Fruit fly (Drosophila melanogaster) whole organism, prepupa: ENCODE results near the gene SrpRalpha.

Source experiments
- CG10631 ChIP-seq: fragments of 200-800 bp; sonication (Bioruptor generic); optimal IDR thresholded peaks from 2 replicates; lab custom pipeline; 2016; ENCODE audit warnings: missing biosample characterization, missing genetic modification characterization
- CG11294 ChIP-seq: fragments of 200-800 bp; sonication (Bioruptor generic); IDR thresholded peaks from 2 replicates; pipeline ENCODE4 v1.3.6; 2022; ENCODE audit warnings: missing biosample characterization, missing genetic modification characterization
- CG11762 ChIP-seq: fragments of 200-800 bp; sonication (Bioruptor generic); optimal IDR thresholded peaks from 3 replicates; lab custom pipeline; 2016; ENCODE audit warnings: missing biosample characterization, missing genetic modification characterization; ENCODE audit not compliant: insufficient read depth
- CG1621 ChIP-seq: fragments of 200-800 bp; sonication (Bioruptor generic); optimal IDR thresholded peaks from 3 replicates; lab custom pipeline; 2018; ENCODE audit warnings: missing biosample characterization, mild to moderate bottlenecking, missing genetic modification characterization
- CG16779 ChIP-seq: fragments of 200-800 bp; sonication (Bioruptor generic); optimal IDR thresholded peaks from 3 replicates; lab custom pipeline; 2017; ENCODE audit warnings: missing biosample characterization, mild to moderate bottlenecking, missing genetic modification characterization
- CG3032 ChIP-seq: fragments of 200-800 bp; optimal IDR thresholded peaks from 2 replicates; lab custom pipeline; 2019; ENCODE audit warnings: missing biosample characterization, mild to moderate bottlenecking, missing genetic modification characterization, moderate library complexity
- CG31627 ChIP-seq: fragments of 200-800 bp; sonication (Bioruptor generic); optimal IDR thresholded peaks from 3 replicates; lab custom pipeline; 2016; ENCODE audit warnings: missing biosample characterization, missing genetic modification characterization
- CG32006 ChIP-seq: fragments of 200-800 bp; sonication (Bioruptor generic); optimal IDR thresholded peaks from 3 replicates; lab custom pipeline; 2017; ENCODE audit warnings: missing biosample characterization, mild to moderate bottlenecking, missing genetic modification characterization
- CG6792 ChIP-seq: fragments of 200-800 bp; sonication (Bioruptor generic); optimal IDR thresholded peaks from 3 replicates; lab custom pipeline; 2016; ENCODE audit warnings: missing biosample characterization, missing genetic modification characterization
- CG6854 ChIP-seq: fragments of 200-800 bp; sonication (Bioruptor generic); optimal IDR thresholded peaks from 2 replicates; lab custom pipeline; 2017; ENCODE audit warnings: missing biosample characterization, mild to moderate bottlenecking, missing genetic modification characterization
- CG7368 ChIP-seq: fragments of 200-800 bp; sonication (Bioruptor generic); optimal IDR thresholded peaks from 3 replicates; lab custom pipeline; 2016; ENCODE audit warnings: missing biosample characterization, missing genetic modification characterization
- CG8119 ChIP-seq: fragments of 200-800 bp; sonication (Bioruptor generic); IDR thresholded peaks from 3 replicates; pipeline ENCODE4 v1.3.6; 2022; ENCODE audit warnings: missing biosample characterization, missing genetic modification characterization
- CG8632 ChIP-seq: fragments of 200-800 bp; sonication (Bioruptor generic); optimal IDR thresholded peaks from 3 replicates; lab custom pipeline; 2016; ENCODE audit warnings: missing biosample characterization, missing genetic modification characterization
- CG9139 ChIP-seq: fragments of 200-800 bp; sonication (Bioruptor generic); optimal IDR thresholded peaks from 3 replicates; lab custom pipeline; 2017; ENCODE audit warnings: missing biosample characterization, mild to moderate bottlenecking, missing genetic modification characterization
- Eip78C ChIP-seq: fragments of 200-800 bp; sonication (Bioruptor generic); peaks from one replicate; lab custom pipeline; 2016; ENCODE audit warnings: missing biosample characterization, missing genetic modification characterization
- Ets21C ChIP-seq: fragments of 200-800 bp; sonication (Bioruptor generic); optimal IDR thresholded peaks from 3 replicates; lab custom pipeline; 2016; ENCODE audit warnings: missing biosample characterization, missing genetic modification characterization
- Hr39 ChIP-seq: fragments of 200-800 bp; sonication (Bioruptor generic); optimal IDR thresholded peaks from 2 replicates; lab custom pipeline; 2016; ENCODE audit warnings: missing biosample characterization, missing genetic modification characterization
- Hr4 ChIP-seq: fragments of 200-800 bp; sonication (Bioruptor generic); optimal IDR thresholded peaks from 3 replicates; lab custom pipeline; 2016; ENCODE audit warnings: missing biosample characterization, missing genetic modification characterization
- Met ChIP-seq: fragments of 200-800 bp; sonication (Bioruptor generic); optimal IDR thresholded peaks from 3 replicates; lab custom pipeline; 2016; ENCODE audit warnings: missing biosample characterization, missing genetic modification characterization
- OdsH ChIP-seq: fragments of 200-800 bp; sonication (Bioruptor generic); optimal IDR thresholded peaks from 3 replicates; lab custom pipeline; 2016; ENCODE audit warnings: missing biosample characterization, missing genetic modification characterization
- Smox ChIP-seq: fragments of 200-800 bp; sonication (Bioruptor generic); optimal IDR thresholded peaks from 3 replicates; lab custom pipeline; 2016; ENCODE audit warnings: missing biosample characterization, missing genetic modification characterization
- Sox14 ChIP-seq: fragments of 200-800 bp; sonication (Bioruptor generic); optimal IDR thresholded peaks from 3 replicates; lab custom pipeline; 2016; ENCODE audit warnings: missing biosample characterization, missing genetic modification characterization
- Sox15 ChIP-seq: fragments of 200-800 bp; sonication (Bioruptor generic); optimal IDR thresholded peaks from 3 replicates; lab custom pipeline; 2016; ENCODE audit warnings: missing biosample characterization, missing genetic modification characterization
- cyc ChIP-seq: fragments of 200-800 bp; sonication (Bioruptor generic); optimal IDR thresholded peaks from 3 replicates; lab custom pipeline; 2016; ENCODE audit warnings: missing biosample characterization, missing genetic modification characterization
- dac ChIP-seq: fragments of 200-800 bp; sonication (Bioruptor generic); optimal IDR thresholded peaks from 2 replicates; lab custom pipeline; 2017; ENCODE audit warnings: missing biosample characterization, mild to moderate bottlenecking, missing genetic modification characterization
- dsx ChIP-seq: fragments of 200-800 bp; optimal IDR thresholded peaks from 3 replicates; lab custom pipeline; 2019; ENCODE audit warnings: missing biosample characterization, mild to moderate bottlenecking, missing genetic modification characterization, moderate library complexity; ENCODE audit not compliant: poor library complexity, severe bottlenecking
- fkh ChIP-seq: fragments of 200-800 bp; sonication (Bioruptor generic); optimal IDR thresholded peaks from 3 replicates; lab custom pipeline; 2017; ENCODE audit warnings: missing biosample characterization, mild to moderate bottlenecking, missing genetic modification characterization, moderate library complexity
- lz ChIP-seq: fragments of 200-800 bp; sonication (Bioruptor generic); optimal IDR thresholded peaks from 3 replicates; lab custom pipeline; 2016; ENCODE audit warnings: missing biosample characterization, missing genetic modification characterization
- net ChIP-seq: fragments of 200-800 bp; sonication (Bioruptor generic); optimal IDR thresholded peaks from 3 replicates; lab custom pipeline; 2016; ENCODE audit warnings: missing biosample characterization, missing genetic modification characterization
- pdm3 ChIP-seq: fragments of 200-800 bp; sonication (Bioruptor generic); optimal IDR thresholded peaks from 3 replicates; lab custom pipeline; 2016; ENCODE audit warnings: missing biosample characterization, missing genetic modification characterization
- salr ChIP-seq, 2 experiments: fragments of 200-800 bp; sonication (Bioruptor generic); optimal IDR thresholded peaks; 3 replicates each; lab custom pipeline; 2016 to 2018; ENCODE audit warnings: missing biosample characterization in 2 of 2, missing genetic modification characterization in 2 of 2, mild to moderate bottlenecking in 1 of 2
- ss ChIP-seq, 2 experiments: fragments of 200-800 bp; sonication (Bioruptor generic); optimal IDR thresholded peaks; 2 replicates in 1 of 2; 3 replicates in 1 of 2; lab custom pipeline; 2017 to 2018; ENCODE audit warnings: mild to moderate bottlenecking in 2 of 2, missing biosample characterization in 2 of 2, missing genetic modification characterization in 2 of 2, moderate library complexity in 1 of 2
- vri ChIP-seq: fragments of 200-800 bp; sonication (Bioruptor generic); optimal IDR thresholded peaks from 3 replicates; lab custom pipeline; 2016; ENCODE audit warnings: missing biosample characterization, mild to moderate bottlenecking, missing genetic modification characterization

The SrpRalpha gene

DNA sequence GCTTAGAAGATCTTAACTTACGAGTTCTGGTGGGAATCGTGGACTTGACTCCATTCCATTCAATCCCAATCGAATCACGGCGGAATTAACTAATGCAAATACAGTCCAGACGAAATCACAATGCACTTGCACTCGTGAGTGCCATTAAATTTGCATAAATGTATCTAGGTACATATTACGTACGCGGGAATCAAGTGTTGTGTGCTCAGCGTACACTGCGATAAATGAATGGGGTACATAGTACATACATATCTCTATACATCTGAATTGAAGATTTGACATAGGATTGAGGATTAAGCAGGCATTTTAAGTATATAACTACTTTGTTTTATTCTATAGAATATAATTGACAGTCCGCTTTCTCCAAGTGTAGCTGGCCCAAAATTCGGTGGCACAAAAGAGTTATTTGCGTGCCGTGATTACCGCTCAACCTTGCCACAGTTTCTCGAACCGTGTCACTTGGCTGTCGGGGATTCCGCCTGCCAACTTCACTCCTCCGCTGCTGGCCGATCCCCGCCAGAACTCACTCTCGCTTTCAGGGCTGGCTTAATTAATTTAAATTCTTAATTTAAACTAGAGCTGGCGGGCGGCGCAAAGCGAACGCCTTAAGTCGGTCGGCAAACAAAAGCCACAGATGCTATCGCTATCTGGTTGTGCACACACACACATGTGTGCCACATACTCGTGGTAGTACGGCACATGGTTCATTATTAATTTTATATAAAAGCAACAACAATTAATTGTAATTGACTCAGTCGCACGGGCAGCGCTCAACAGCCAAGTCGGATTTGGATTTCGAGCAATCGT lies 13.1 kb upstream of the SrpRalpha start, which contains the start of the genes CG15199 and CG15202:
Gene CG15199, minus strand, starts transcription at position 51 of the 807 bp plus-strand sequence.
Gene CG15202, plus strand, starts transcription at position 757 of the 807 bp plus-strand sequence.
- TF ChIP-seq CG7368 (no peak), Met (GFP tag; lab: Kevin White, UChicago) (peak; percentile 4), Eip78C (GFP tag; lab: Kevin White, UChicago) (peak; percentile 68), pdm3 (GFP tag; lab: Kevin White, UChicago) (no peak)

- no peak for TF ChIP-seq lz (GFP tag; lab: Kevin White, UChicago)
- no peak for TF ChIP-seq Smox
- no peak for TF ChIP-seq CG8119 (GFP tag; lab: Robert Waterston, UW)
- TF ChIP-seq CG9139 (GFP tag; lab: Kevin White, UChicago) = no peak
- TF ChIP-seq CG11762 = no peak
These were observed 11.3 kb upstream of the SrpRalpha start, which contains the start of gene ssp7 for dm6 chrX:11140163-11140562. TSS of gene ssp7 (minus strand) at chrX:11140263.

DNA sequence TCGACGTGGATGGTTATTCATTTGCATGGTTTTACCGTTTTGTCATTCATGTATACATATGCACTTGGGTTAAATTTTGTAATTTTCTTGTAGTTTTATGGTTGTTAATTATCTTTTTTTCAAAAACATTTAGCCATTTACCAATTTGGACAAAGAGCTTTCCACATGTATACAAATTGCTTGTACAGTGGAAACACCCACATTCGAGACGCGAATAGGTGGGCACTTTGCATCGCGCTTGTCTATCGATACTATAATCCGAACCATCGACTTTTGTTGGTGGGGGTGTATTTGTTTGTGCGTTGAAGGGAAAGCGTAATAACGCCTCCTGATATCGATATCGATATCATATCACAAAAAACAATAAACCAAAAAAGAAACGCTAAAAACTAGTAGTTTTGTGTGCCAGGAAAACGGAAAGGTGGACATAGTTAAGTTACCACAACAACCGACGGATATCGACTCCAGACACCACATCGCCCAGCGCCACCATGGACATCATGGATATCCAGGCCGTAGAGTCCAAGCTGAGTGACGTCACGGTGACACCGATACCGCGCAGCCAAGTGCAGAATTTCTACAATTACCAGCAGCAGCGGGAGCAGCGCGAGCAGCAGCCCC lies 8.8 kb upstream of the SrpRalpha start, which contains the start of gene CDK2AP1:
Gene CDK2AP1, plus strand, starts transcription at position 294 of the 621 bp plus-strand sequence.
- TF ChIP-seq CG10631 (GFP tag; lab: Kevin White, UChicago) = peak; percentile 12
- TF ChIP-seq pdm3 (GFP tag; lab: Kevin White, UChicago) = peak; percentile 30
- no peak for TF ChIP-seq CG7368
- peak; percentile 34 for TF ChIP-seq Hr39 (GFP tag; lab: Kevin White, UChicago)
- no peak for TF ChIP-seq net
- TF ChIP-seq CG32006 (GFP tag; lab: Kevin White, UChicago) = peak; percentile 7
- TF ChIP-seq CG1621 = peak; percentile 74
- peak; percentile 3 for TF ChIP-seq OdsH (GFP tag; lab: Kevin White, UChicago)
- TF ChIP-seq Ets21C (GFP tag; lab: Kevin White, UChicago) = no peak
- TF ChIP-seq CG11294 = no peak
- TF ChIP-seq dsx (GFP tag; lab: Kevin White, UChicago) = peak; percentile 10
- TF ChIP-seq CG3032 (tag; lab: Kevin White, UChicago) = peak; percentile 30
- TF ChIP-seq vri = peak; percentile 18
- no peak for TF ChIP-seq CG8632 (GFP tag; lab: Kevin White, UChicago)
- TF ChIP-seq CG6792 (GFP tag; lab: Kevin White, UChicago) = no peak
- no peak for TF ChIP-seq CG6854 (GFP tag; lab: Kevin White, UChicago)
- TF ChIP-seq salr (GFP tag; optimal IDR thresholded peaks at IDR 0.05; lab: Kevin White, UChicago) = no peak
- TF ChIP-seq Sox14 (GFP tag; lab: Kevin White, UChicago) = peak; percentile 54
- TF ChIP-seq fkh (GFP tag; lab: Kevin White, UChicago) = peak; percentile 6
- TF ChIP-seq dac = no peak
- no peak for TF ChIP-seq Sox15 (GFP tag; lab: Kevin White, UChicago)
- no peak for TF ChIP-seq Hr4 (GFP tag; lab: Kevin White, UChicago)
- TF ChIP-seq CG16779 (tag; lab: Kevin White, UChicago) = no peak
- TF ChIP-seq cyc = peak; percentile 7
- no peak for TF ChIP-seq ss (GFP tag; optimal IDR thresholded peaks at IDR 0.05; lab: Kevin White, UChicago)
- no peak for TF ChIP-seq Met (GFP tag; lab: Kevin White, UChicago)
- peak; percentile 36 for TF ChIP-seq CG31627 (GFP tag; lab: Kevin White, UChicago)
